Worm (Caenorhabditis elegans): ENCODE measurements around the gene C05G5.2.
A peak's percentile ranks its signal among the peaks of the same experiment; 100 is the strongest.

C05G5.2 gene

ce11 chrX:14793198-14793747, 46.2 kb downstream of the C05G5.2 start, which contains the start of gene sprr-2:
Gene sprr-2, plus strand, starts transcription at chrX:14793445.
- TF ChIP-seq pax-3 (tag; optimal IDR thresholded peaks at IDR 0.05) (peak; percentile 60), zip-4 (GFP tag; optimal IDR thresholded peaks at IDR 0.05) (no peak), dsc-1 (tag; optimal IDR thresholded peaks at IDR 0.05) (peak; percentile 68), zag-1 (tag; optimal IDR thresholded peaks at IDR 0.05) (no peak), nhr-71 (tag; optimal IDR thresholded peaks at IDR 0.05) (peak; percentile 16), nhr-85 (tag) (peak; percentile 57), nhr-19 (GFP tag; conservative IDR thresholded peaks at IDR 0.05) (0 out of 2 replicates have a peak, but pooled peaks have one; percentile 3), ztf-11 (tag; optimal IDR thresholded peaks at IDR 0.05) (no peak), ceh-82 (tag; optimal IDR thresholded peaks at IDR 0.05) (no peak), elt-2 (tag; optimal IDR thresholded peaks at IDR 0.05) (peak; percentile 62), hlh-17 (GFP tag; optimal IDR thresholded peaks at IDR 0.05; ENCODE audit: borderline replicate concordance) (no peak), ces-1 (GFP tag; optimal IDR thresholded peaks at IDR 0.05) (no peak)

- no peak for TF ChIP-seq mab-9 (GFP tag; IDR thresholded peaks at IDR 0.05)
- no peak for TF ChIP-seq nhr-28 (tag; optimal IDR thresholded peaks at IDR 0.05)
- no peak for TF ChIP-seq nhr-71 (tag; optimal IDR thresholded peaks at IDR 0.05)
- no peak for TF ChIP-seq tlp-1 (tag; optimal IDR thresholded peaks at IDR 0.05)
- no peak for TF ChIP-seq mep-1 (tag; optimal IDR thresholded peaks at IDR 0.05)
- TF ChIP-seq lin-14 (GFP tag; optimal IDR thresholded peaks at IDR 0.05) = no peak
- no peak for TF ChIP-seq fkh-10 (GFP tag; optimal IDR thresholded peaks at IDR 0.05)
- TF ChIP-seq nhr-47 (tag; optimal IDR thresholded peaks at IDR 0.05) = no peak
- no peak for TF ChIP-seq mdl-1 (tag; optimal IDR thresholded peaks at IDR 0.05)
- TF ChIP-seq unc-62 (GFP tag; optimal IDR thresholded peaks at IDR 0.05) = no peak
- TF ChIP-seq efl-3 (GFP tag; optimal IDR thresholded peaks at IDR 0.05) = no peak
- no peak for TF ChIP-seq nhr-12 (tag; optimal IDR thresholded peaks at IDR 0.05)
- no peak for TF ChIP-seq pag-3 (tag; optimal IDR thresholded peaks at IDR 0.05; ENCODE audit: borderline replicate concordance, insufficient read depth)
- TF ChIP-seq lin-13 (GFP tag; optimal IDR thresholded peaks at IDR 0.05) = no peak
- no peak for TF ChIP-seq sup-37 (GFP tag; optimal IDR thresholded peaks at IDR 0.05)
- no peak for TF ChIP-seq ceh-63 (GFP tag; optimal IDR thresholded peaks at IDR 0.05)
- no peak for TF ChIP-seq aha-1 (tag; optimal IDR thresholded peaks at IDR 0.05)
- TF ChIP-seq grh-1 (GFP tag; IDR thresholded peaks at IDR 0.05) = no peak
These were observed 47.1 kb downstream of the C05G5.2 start for ce11 chrX:14794170-14794569.

ce11 chrX:14797405-14797804, 50.3 kb downstream of the C05G5.2 start:
- TF ChIP-seq dsc-1 (tag; optimal IDR thresholded peaks at IDR 0.05) (peak; percentile 94), ztf-4 (tag; optimal IDR thresholded peaks at IDR 0.05) (no peak)
